Worm (Caenorhabditis elegans): ENCODE results near the gene rfc-4.

The rfc-4 gene

ce11 chrIII:6979584-6979983 is 7.5 kb downstream of the rfc-4 start, which contains the start of gene ceh-20:
Gene ceh-20, plus strand, starts transcription at chrIII:6979884.
- TF ChIP-seq lin-13 (GFP tag; optimal IDR thresholded peaks at IDR 0.05) (no peak), snpc-4 (tag; optimal IDR thresholded peaks at IDR 0.05) (no peak), mab-5 (tag; optimal IDR thresholded peaks at IDR 0.05) (no peak)

ce11 chrIII:6981989-6982553 is 10.0 kb downstream of the rfc-4 start, which contains the start of gene F31E3.6:
Gene F31E3.6, plus strand, starts transcription at chrIII:6982081.
- peak; percentile 22 to 79 for TF ChIP-seq lsy-2 (tag; optimal IDR thresholded peaks at IDR 0.05)

ce11 chrIII:6988060-6988459 is 16.0 kb downstream of the rfc-4 start:
- TF ChIP-seq ZK546.5 (tag; optimal IDR thresholded peaks at IDR 0.05) (no peak), mab-5 (tag; optimal IDR thresholded peaks at IDR 0.05) (peak; percentile 55), ama-1 (optimal IDR thresholded peaks at IDR 0.05) (no peak), unc-55 (GFP tag; optimal IDR thresholded peaks at IDR 0.05) (no peak), ceh-82 (tag; optimal IDR thresholded peaks at IDR 0.05) (no peak), gmeb-1 (tag; optimal IDR thresholded peaks at IDR 0.05) (no peak), unc-39 (tag; optimal IDR thresholded peaks at IDR 0.05) (no peak), nhr-21 (tag; optimal IDR thresholded peaks at IDR 0.05) (no peak), nhr-77 (tag; optimal IDR thresholded peaks at IDR 0.05) (no peak), zag-1 (tag; optimal IDR thresholded peaks at IDR 0.05) (no peak), nhr-10 (tag; optimal IDR thresholded peaks at IDR 0.05) (no peak), R02D3.7 (tag; optimal IDR thresholded peaks at IDR 0.05) (no peak), C34F6.9 (tag; optimal IDR thresholded peaks at IDR 0.05) (peak; percentile 70), dmd-4 (tag; optimal IDR thresholded peaks at IDR 0.05) (no peak), aly-2 (tag; optimal IDR thresholded peaks at IDR 0.05) (no peak), nhr-6 (tag; optimal IDR thresholded peaks at IDR 0.05) (peak; percentile 60), lin-13 (GFP tag; optimal IDR thresholded peaks at IDR 0.05) (peak; percentile 4), ztf-1 (GFP tag; conservative IDR thresholded peaks at IDR 0.05) (no peak), fos-1 (tag; optimal IDR thresholded peaks at IDR 0.05) (no peak), lin-39 (tag; optimal IDR thresholded peaks at IDR 0.05) (peak; percentile 12), peb-1 (tag; optimal IDR thresholded peaks at IDR 0.05) (no peak), sem-4 (tag; optimal IDR thresholded peaks at IDR 0.05) (peak; percentile 40), skn-1 (tag; optimal IDR thresholded peaks at IDR 0.05) (no peak), elt-3 (tag; optimal IDR thresholded peaks at IDR 0.05) (no peak), lin-11 (tag; optimal IDR thresholded peaks at IDR 0.05) (no peak), unc-62 (GFP tag; optimal IDR thresholded peaks at IDR 0.05) (peak; percentile 62), mdl-1 (tag; optimal IDR thresholded peaks at IDR 0.05) (no peak), mbf-1 (tag; optimal IDR thresholded peaks at IDR 0.05) (no peak), ceh-16 (tag; optimal IDR thresholded peaks at IDR 0.05) (no peak), nhr-23 (tag; optimal IDR thresholded peaks at IDR 0.05) (no peak), blmp-1 (tag; optimal IDR thresholded peaks at IDR 0.05; ENCODE audit: insufficient read depth) (no peak), ztf-4 (tag; optimal IDR thresholded peaks at IDR 0.05) (peak; percentile 76), nhr-237 (tag; optimal IDR thresholded peaks at IDR 0.05) (no peak), snpc-4 (tag; optimal IDR thresholded peaks at IDR 0.05) (no peak), nhr-12 (tag; optimal IDR thresholded peaks at IDR 0.05) (no peak), nhr-11 (tag; optimal IDR thresholded peaks at IDR 0.05) (no peak), F13H6.1 (tag; optimal IDR thresholded peaks at IDR 0.05) (peak; percentile 87), sma-9 (GFP tag; optimal IDR thresholded peaks at IDR 0.05) (peak; percentile 74), sma-9 (tag; optimal IDR thresholded peaks at IDR 0.05) (no peak), sma-3 (GFP tag; optimal IDR thresholded peaks at IDR 0.05) (no peak), alr-1 (tag; optimal IDR thresholded peaks at IDR 0.05) (no peak), elt-1 (tag; optimal IDR thresholded peaks at IDR 0.05) (no peak), lsy-2 (tag; optimal IDR thresholded peaks at IDR 0.05) (peak in 1 of 2 experiments; percentile 78), nhr-25 (tag; optimal IDR thresholded peaks at IDR 0.05) (no peak), ztf-11 (tag; optimal IDR thresholded peaks at IDR 0.05) (no peak), crh-2 (tag; optimal IDR thresholded peaks at IDR 0.05) (no peak), egl-27 (tag; optimal IDR thresholded peaks at IDR 0.05) (peak; percentile 13), nhr-129 (tag; optimal IDR thresholded peaks at IDR 0.05) (peak; percentile 82), Y55F3AM.14 (GFP tag; optimal IDR thresholded peaks at IDR 0.05) (no peak)

Data from whole organism, L2 larva.